Fruit fly (Drosophila melanogaster): Measurements from ENCODE around the gene PpD3.

Gene PpD3

dm6 chr3R:9759360-9760191 lies 11.9 kb downstream of the PpD3 start, which contains the start of gene Mpi:
Gene Mpi, plus strand, starts transcription at chr3R:9759622.
- TF ChIP-seq Dll (optimal IDR thresholded peaks at IDR 0.05) (no peak), usp (GFP tag; optimal IDR thresholded peaks at IDR 0.05) (no peak), EcR (GFP tag; optimal IDR thresholded peaks at IDR 0.05) (no peak)

dm6 chr3R:9762955-9763931 lies 15.6 kb downstream of the PpD3 start, which contains the start of the genes Snap24 and CG8478:
Gene Snap24, minus strand, starts transcription at chr3R:9763150.
Gene CG8478, plus strand, starts transcription at chr3R:9763650.
- TF ChIP-seq EcR (GFP tag; optimal IDR thresholded peaks at IDR 0.05) (no peak), psq (optimal IDR thresholded peaks at IDR 0.05) (no peak), pan (optimal IDR thresholded peaks at IDR 0.05) (no peak), Dll (optimal IDR thresholded peaks at IDR 0.05) (no peak), usp (GFP tag; optimal IDR thresholded peaks at IDR 0.05) (no peak), CG8478 (optimal IDR thresholded peaks at IDR 0.05) (no peak)

dm6 chr3R:9767620-9768592 lies 20.2 kb downstream of the PpD3 start, which contains the start of gene Naa80:
Gene Naa80, plus strand, starts transcription at chr3R:9767834.
- no peak for TF ChIP-seq EcR (GFP tag; optimal IDR thresholded peaks at IDR 0.05)
- no peak for TF ChIP-seq Dll (optimal IDR thresholded peaks at IDR 0.05)
- TF ChIP-seq pan (optimal IDR thresholded peaks at IDR 0.05), result no peak
- TF ChIP-seq psq (optimal IDR thresholded peaks at IDR 0.05), result no peak
- TF ChIP-seq CG8478 (optimal IDR thresholded peaks at IDR 0.05), result no peak
- no peak for TF ChIP-seq usp (GFP tag; optimal IDR thresholded peaks at IDR 0.05)

DNA sequence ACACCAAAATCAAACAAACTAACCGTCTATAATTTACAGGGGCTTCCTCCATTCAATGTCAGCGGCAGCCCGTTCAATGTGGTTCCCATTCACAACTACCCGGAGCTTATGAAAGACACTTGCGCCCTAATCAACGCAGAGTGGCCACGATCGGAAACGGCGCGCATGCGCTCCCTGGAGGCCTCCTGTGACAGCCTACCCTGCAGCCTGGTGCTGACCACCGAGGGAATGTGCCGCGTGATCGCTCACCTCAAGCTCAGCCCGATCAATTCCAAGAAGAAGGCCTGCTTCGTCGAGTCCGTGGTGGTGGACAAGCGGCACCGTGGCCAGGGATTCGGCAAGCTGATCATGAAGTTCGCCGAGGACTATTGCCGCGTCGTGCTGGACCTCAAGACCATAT lies 21.2 kb downstream of the PpD3 start, which contains the start of gene MED6:
Gene MED6 (minus strand): TSS at position 101 of the 400 bp plus-strand sequence.
- TF ChIP-seq CG8478 (optimal IDR thresholded peaks at IDR 0.05), result no peak
- TF ChIP-seq usp (GFP tag; optimal IDR thresholded peaks at IDR 0.05), result no peak
- no peak for TF ChIP-seq EcR (GFP tag; optimal IDR thresholded peaks at IDR 0.05)
- no peak for TF ChIP-seq psq (optimal IDR thresholded peaks at IDR 0.05)
- TF ChIP-seq Dll (optimal IDR thresholded peaks at IDR 0.05), result no peak
- no peak for TF ChIP-seq pan (optimal IDR thresholded peaks at IDR 0.05)

DNA sequence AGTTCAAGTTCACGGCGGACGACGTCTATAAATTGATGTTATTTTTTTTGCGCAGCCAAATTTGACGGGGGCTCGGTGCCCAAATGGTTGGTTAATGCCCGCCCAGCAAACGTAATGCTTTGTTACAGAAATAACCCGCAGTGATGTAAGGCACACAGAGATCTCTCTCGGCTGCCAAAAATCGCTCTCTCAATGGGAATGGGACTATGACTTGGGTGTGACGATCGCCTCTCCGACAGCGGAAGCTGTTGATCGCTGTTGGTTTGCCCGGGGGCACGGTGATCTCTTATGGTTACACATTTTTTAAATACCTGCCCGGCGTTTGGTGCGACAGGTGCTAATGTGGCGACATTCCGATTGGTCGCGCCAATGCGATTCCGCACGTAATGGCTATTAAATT lies 22.5 kb downstream of the PpD3 start:
- no peak for TF ChIP-seq pan (optimal IDR thresholded peaks at IDR 0.05)
- TF ChIP-seq usp (GFP tag; optimal IDR thresholded peaks at IDR 0.05), result no peak
- TF ChIP-seq CG8478 (optimal IDR thresholded peaks at IDR 0.05), result no peak
- TF ChIP-seq Dll (optimal IDR thresholded peaks at IDR 0.05), result no peak
- no peak for TF ChIP-seq psq (optimal IDR thresholded peaks at IDR 0.05)
- TF ChIP-seq EcR (GFP tag; optimal IDR thresholded peaks at IDR 0.05), result no peak

DNA sequence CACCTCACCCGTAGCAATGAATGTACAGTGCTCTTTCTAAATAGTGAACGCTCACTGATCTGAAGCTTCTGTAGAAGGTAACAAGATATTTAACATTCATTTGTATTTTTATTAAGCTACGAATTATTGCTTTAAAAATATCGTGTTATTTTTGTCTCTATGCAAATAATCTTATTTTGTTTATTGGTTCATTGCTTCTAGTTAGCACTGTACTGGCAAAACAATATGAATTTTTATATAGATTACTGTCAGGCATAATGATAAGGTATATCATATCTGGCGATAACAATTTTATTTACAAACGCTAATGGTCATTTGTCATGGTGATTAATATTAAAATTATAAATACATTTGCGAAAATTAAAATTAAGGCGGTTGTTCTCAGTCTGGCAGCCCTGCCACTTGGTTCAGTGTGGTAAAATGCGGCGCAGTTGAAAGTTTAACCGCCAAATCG lies 23.9 kb downstream of the PpD3 start, which contains the start of gene CG9471:
Gene CG9471 (minus strand): TSS at position 24 of the 454 bp plus-strand sequence.
- TF ChIP-seq CG8478 (optimal IDR thresholded peaks at IDR 0.05), result no peak
- TF ChIP-seq EcR (GFP tag; optimal IDR thresholded peaks at IDR 0.05), result no peak
- no peak for TF ChIP-seq Dll (optimal IDR thresholded peaks at IDR 0.05)
- TF ChIP-seq pan (optimal IDR thresholded peaks at IDR 0.05), result no peak
- no peak for TF ChIP-seq psq (optimal IDR thresholded peaks at IDR 0.05)
- no peak for TF ChIP-seq usp (GFP tag; optimal IDR thresholded peaks at IDR 0.05)

dm6 chr3R:9774147-9774546 lies 26.5 kb downstream of the PpD3 start, which contains the start of gene Whamy:
Gene Whamy, minus strand, starts transcription at chr3R:9774419.
- no peak for TF ChIP-seq pan (optimal IDR thresholded peaks at IDR 0.05)
- TF ChIP-seq Dll (optimal IDR thresholded peaks at IDR 0.05), result no peak
- no peak for TF ChIP-seq CG8478 (optimal IDR thresholded peaks at IDR 0.05)
- TF ChIP-seq psq (optimal IDR thresholded peaks at IDR 0.05), result no peak
- no peak for TF ChIP-seq EcR (GFP tag; optimal IDR thresholded peaks at IDR 0.05)
- TF ChIP-seq usp (GFP tag; optimal IDR thresholded peaks at IDR 0.05), result no peak

dm6 chr3R:9774821-9775220 lies 27.1 kb downstream of the PpD3 start, which contains the start of gene topi:
Gene topi, plus strand, starts transcription at chr3R:9775121.
- TF ChIP-seq EcR (GFP tag; optimal IDR thresholded peaks at IDR 0.05) (no peak), usp (GFP tag; optimal IDR thresholded peaks at IDR 0.05) (no peak), psq (optimal IDR thresholded peaks at IDR 0.05) (no peak), pan (optimal IDR thresholded peaks at IDR 0.05) (no peak), CG8478 (optimal IDR thresholded peaks at IDR 0.05) (no peak), Dll (optimal IDR thresholded peaks at IDR 0.05) (no peak)

dm6 chr3R:9777941-9778360 lies 30.3 kb downstream of the PpD3 start, which contains the start of gene RpS29:
Gene RpS29, plus strand, starts transcription at chr3R:9778042.
- no peak for TF ChIP-seq pan (optimal IDR thresholded peaks at IDR 0.05)
- no peak for TF ChIP-seq usp (GFP tag; optimal IDR thresholded peaks at IDR 0.05)
- no peak for TF ChIP-seq CG8478 (optimal IDR thresholded peaks at IDR 0.05)
- no peak for TF ChIP-seq Dll (optimal IDR thresholded peaks at IDR 0.05)
- no peak for TF ChIP-seq EcR (GFP tag; optimal IDR thresholded peaks at IDR 0.05)

DNA sequence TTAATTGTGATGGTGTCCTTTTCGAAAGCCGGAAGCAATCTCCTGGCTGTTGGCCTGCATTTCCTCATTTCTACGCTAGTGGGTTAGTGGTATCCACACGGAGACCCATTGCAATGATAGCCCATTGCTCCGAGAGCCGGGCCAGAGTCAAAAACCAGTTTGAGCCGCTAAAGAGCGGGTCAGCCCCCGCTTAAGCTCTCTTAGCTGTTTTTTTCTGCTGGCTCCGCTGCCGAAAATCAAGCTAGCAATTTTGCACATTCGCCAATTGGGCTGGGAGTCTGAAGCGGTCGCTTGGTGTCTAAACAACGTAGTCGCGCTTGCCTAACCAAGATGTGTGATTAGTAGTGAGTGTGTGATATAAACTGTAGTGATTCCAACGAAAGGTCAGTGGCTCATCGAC lies 32.1 kb downstream of the PpD3 start, which contains the start of gene CG12947:
Gene CG12947 (plus strand): TSS at position 301 of the 400 bp plus-strand sequence.
- TF ChIP-seq EcR (GFP tag; optimal IDR thresholded peaks at IDR 0.05) (no peak), pan (optimal IDR thresholded peaks at IDR 0.05) (no peak), CG8478 (optimal IDR thresholded peaks at IDR 0.05) (no peak), Dll (optimal IDR thresholded peaks at IDR 0.05) (no peak), psq (optimal IDR thresholded peaks at IDR 0.05) (no peak), usp (GFP tag; optimal IDR thresholded peaks at IDR 0.05) (no peak)
